Worm (Caenorhabditis elegans) whole organism, L1 larva: ENCODE measurements around the gene trxr-1.

Experiments used
- ces-1 ChIP-seq: fragments of 150-350 bp; optimal IDR thresholded peaks from 2 replicates; lab custom pipeline; 2014; ENCODE audit warnings: missing biosample characterization, missing genetic modification reagents, missing genetic modification characterization
- elt-3 ChIP-seq, 6 experiments: fragments of 150-350 bp in 1 of 6; sonication (generic microtip); optimal IDR thresholded peaks; 2 replicates each; lab custom pipeline; 2017 to 2018; ENCODE audit warnings: missing biosample characterization in 6 of 6, missing genetic modification characterization in 6 of 6, inconsistent platforms in 1 of 6
- pqm-1 ChIP-seq: sonication (generic microtip); optimal IDR thresholded peaks from 3 replicates; lab custom pipeline; 2017; ENCODE audit warnings: missing biosample characterization, missing genetic modification characterization
- xbp-1 ChIP-seq: sonication (generic microtip); optimal IDR thresholded peaks from 2 replicates; lab custom pipeline; 2016; ENCODE audit warnings: missing genetic modification characterization, missing compliant biosample characterization

DNA sequence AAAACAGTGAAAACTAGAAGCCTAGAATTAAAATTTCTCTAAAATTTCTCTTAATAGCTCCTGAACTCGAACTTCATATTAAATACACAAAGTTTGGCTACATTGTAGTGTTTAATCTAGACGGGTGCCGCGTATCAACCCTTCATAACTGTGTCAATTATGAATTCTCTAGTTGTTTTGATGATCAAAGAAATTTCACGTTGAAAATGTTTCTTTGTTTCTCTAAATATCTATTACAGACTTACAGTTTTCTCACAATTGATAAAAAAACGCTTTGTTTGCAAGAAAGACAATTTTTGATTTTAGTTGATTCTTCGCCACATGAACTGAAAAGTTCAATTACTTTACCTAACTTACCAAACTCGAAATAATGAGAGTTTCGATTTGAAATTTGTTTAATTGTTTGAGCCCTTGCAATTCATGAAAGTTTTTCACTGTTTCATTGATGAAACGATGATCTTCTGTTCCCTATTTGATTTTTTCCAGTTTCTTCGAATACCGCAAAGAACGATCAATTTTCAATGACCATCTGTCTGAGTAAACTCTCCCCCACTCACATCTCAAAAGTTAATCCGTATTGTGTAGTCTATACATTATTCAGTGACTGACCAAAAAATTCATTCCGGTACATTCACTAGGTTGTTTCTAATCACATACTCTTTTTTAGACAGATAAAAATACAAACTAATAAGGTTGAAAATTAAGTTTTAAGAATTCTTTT lies 35.0 kb downstream of the trxr-1 start:
- TF ChIP-seq ces-1 (no peak), xbp-1 (no peak), pqm-1 (tag; lab: Kevin White, UChicago) (no peak), elt-3 (tag; optimal IDR thresholded peaks at IDR 0.05; lab: Kevin White, UChicago) (no peak)
